Fruit fly (Drosophila melanogaster) Kc167 (cell line): ENCODE data around the gene RPA2.

ENCODE experiments used
- Myc ChIP-seq: fragments of >200 bp; optimal IDR thresholded peaks from 2 replicates; lab custom pipeline; 2017; ENCODE audit warnings: missing external identifiers
- Sin3A ChIP-seq: fragments of >200 bp; optimal IDR thresholded peaks from 2 replicates; lab custom pipeline; 2018; ENCODE audit warnings: missing external identifiers
- h ChIP-seq: fragments of >200 bp; optimal IDR thresholded peaks from 3 replicates; lab custom pipeline; 2018; ENCODE audit warnings: missing external identifiers
- insv ChIP-seq: fragments of >200 bp; optimal IDR thresholded peaks from 3 replicates; lab custom pipeline; 2018; ENCODE audit warnings: missing external identifiers
- psq ChIP-seq: fragments of >200 bp; optimal IDR thresholded peaks from 2 replicates; lab custom pipeline; 2017; ENCODE audit warnings: missing external identifiers
- ttk ChIP-seq: sonication (Bioruptor generic); optimal IDR thresholded peaks from 2 replicates; lab custom pipeline; 2017; ENCODE audit warnings: missing external identifiers

DNA sequence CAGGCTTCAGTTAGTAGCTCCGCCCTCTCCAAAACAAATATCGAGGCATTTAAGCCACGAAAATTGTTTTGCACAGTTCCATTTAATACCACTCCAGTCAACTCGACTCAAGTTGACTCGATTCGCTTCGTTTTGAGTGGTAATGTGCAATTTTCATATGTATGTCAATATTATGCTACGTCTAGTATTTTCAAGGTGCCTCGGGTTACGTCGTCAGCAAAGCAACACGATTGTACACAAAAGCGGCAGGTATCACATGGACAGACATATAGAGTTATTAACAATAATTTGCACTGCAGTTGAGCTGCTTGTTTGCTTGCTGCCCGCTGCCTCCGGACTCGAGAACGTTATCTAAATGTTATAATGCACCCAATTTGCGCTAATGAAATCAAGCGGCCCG is 20.9 kb downstream of the RPA2 start:
- TF ChIP-seq ttk (lab: Kevin White, UChicago) (no peak), Myc (lab: Kevin White, UChicago) (no peak), insv (no peak), psq (lab: Kevin White, UChicago) (no peak), Sin3A (lab: Kevin White, UChicago) (no peak), h (lab: Kevin White, UChicago) (no peak)
